Worm (Caenorhabditis elegans) whole organism, late embryonic: Measurements from ENCODE around the gene nlp-36.
A peak's percentile ranks its signal among the peaks of the same experiment; 100 is the strongest.

ENCODE experiments used
- C08G9.2 ChIP-seq: sonication (generic microtip); optimal IDR thresholded peaks from 2 replicates; lab custom pipeline; 2016; ENCODE audit warnings: mild to moderate bottlenecking, missing genetic modification characterization, moderate library complexity, missing compliant biosample characterization
- F13H6.1 ChIP-seq: sonication (generic microtip); optimal IDR thresholded peaks from 2 replicates; lab custom pipeline; 2016; ENCODE audit warnings: missing genetic modification characterization, missing compliant biosample characterization
- K09A11.1 ChIP-seq: sonication (generic microtip); optimal IDR thresholded peaks from 2 replicates; lab custom pipeline; 2017; ENCODE audit warnings: antibody characterized with exemption, mild to moderate bottlenecking, missing genetic modification characterization, missing compliant biosample characterization; ENCODE audit not compliant: insufficient read depth
- Y22D7AL.16 ChIP-seq: sonication (generic microtip); optimal IDR thresholded peaks from 2 replicates; lab custom pipeline; 2016; ENCODE audit warnings: missing genetic modification characterization, missing compliant biosample characterization
- ahr-1 ChIP-seq: sonication (generic microtip); optimal IDR thresholded peaks from 2 replicates; lab custom pipeline; 2016; ENCODE audit warnings: missing genetic modification characterization, missing compliant biosample characterization
- ama-1 ChIP-seq: fragments of 150-350 bp; optimal IDR thresholded peaks from 2 replicates; lab custom pipeline; 2014
- ceh-14 ChIP-seq: sonication (generic microtip); optimal IDR thresholded peaks from 2 replicates; lab custom pipeline; 2016; ENCODE audit warnings: missing genotype, missing genetic modification characterization, missing compliant biosample characterization
- ceh-18 ChIP-seq: sonication (generic microtip); optimal IDR thresholded peaks from 2 replicates; lab custom pipeline; 2016; ENCODE audit warnings: missing genetic modification characterization, missing compliant biosample characterization
- ceh-19 ChIP-seq: fragments of 200-800 bp; sonication (Bioruptor generic); optimal IDR thresholded peaks from 2 replicates; lab custom pipeline; 2018; ENCODE audit warnings: mild to moderate bottlenecking, missing genetic modification characterization, missing compliant biosample characterization
- ceh-31 ChIP-seq: sonication (generic microtip); optimal IDR thresholded peaks from 2 replicates; lab custom pipeline; 2016; ENCODE audit warnings: missing genetic modification characterization, missing compliant biosample characterization
- ceh-34 ChIP-seq: sonication (generic microtip); optimal IDR thresholded peaks from 2 replicates; lab custom pipeline; 2016; ENCODE audit warnings: mild to moderate bottlenecking, missing genetic modification characterization, missing compliant biosample characterization
- ceh-48 ChIP-seq: sonication (generic microtip); optimal IDR thresholded peaks from 2 replicates; lab custom pipeline; 2016; ENCODE audit warnings: missing genetic modification characterization, inconsistent platforms, missing compliant biosample characterization
- dve-1 ChIP-seq: sonication (generic microtip); optimal IDR thresholded peaks from 2 replicates; lab custom pipeline; 2017; ENCODE audit warnings: antibody characterized with exemption, mild to moderate bottlenecking, missing genetic modification characterization, missing compliant biosample characterization
- elt-2 ChIP-seq: sonication (generic microtip); optimal IDR thresholded peaks from 2 replicates; lab custom pipeline; 2016; ENCODE audit warnings: missing genetic modification reagents, missing genetic modification characterization, missing compliant biosample characterization
- elt-4 ChIP-seq: sonication (generic microtip); optimal IDR thresholded peaks from 2 replicates; lab custom pipeline; 2016; ENCODE audit warnings: missing genetic modification characterization, missing compliant biosample characterization
- ets-4 ChIP-seq: sonication (generic microtip); optimal IDR thresholded peaks from 2 replicates; lab custom pipeline; 2016; ENCODE audit warnings: missing genetic modification characterization, missing compliant biosample characterization
- eyg-1 ChIP-seq: sonication (generic microtip); optimal IDR thresholded peaks from 2 replicates; lab custom pipeline; 2016; ENCODE audit warnings: missing genotype, missing genetic modification characterization, missing compliant biosample characterization
- fax-1 ChIP-seq: sonication (generic microtip); optimal IDR thresholded peaks from 2 replicates; lab custom pipeline; 2016; ENCODE audit warnings: missing genotype, missing genetic modification characterization, missing compliant biosample characterization
- fkh-6 ChIP-seq: sonication (generic microtip); optimal IDR thresholded peaks from 2 replicates; lab custom pipeline; 2016; ENCODE audit warnings: missing genetic modification characterization, missing compliant biosample characterization
- gmeb-2 ChIP-seq: sonication (generic microtip); optimal IDR thresholded peaks from 2 replicates; lab custom pipeline; 2016; ENCODE audit warnings: missing genetic modification characterization, inconsistent platforms, missing compliant biosample characterization
- hlh-13 ChIP-seq: fragments of 200-800 bp; sonication (Bioruptor generic); optimal IDR thresholded peaks from 2 replicates; lab custom pipeline; 2018; ENCODE audit warnings: mild to moderate bottlenecking, missing genetic modification characterization, missing compliant biosample characterization
- hlh-15 ChIP-seq: sonication (generic microtip); optimal IDR thresholded peaks from 2 replicates; lab custom pipeline; 2016; ENCODE audit warnings: missing genetic modification characterization, missing compliant biosample characterization
- hlh-30 ChIP-seq: sonication (generic microtip); optimal IDR thresholded peaks from 2 replicates; lab custom pipeline; 2017; ENCODE audit warnings: antibody characterized with exemption, missing genetic modification characterization, missing compliant biosample characterization; ENCODE audit not compliant: insufficient read depth
- lim-6 ChIP-seq: sonication (generic microtip); optimal IDR thresholded peaks from 2 replicates; lab custom pipeline; 2016; ENCODE audit warnings: missing genetic modification characterization, missing compliant biosample characterization
- madf-2 ChIP-seq: sonication (generic microtip); optimal IDR thresholded peaks from 2 replicates; lab custom pipeline; 2017; ENCODE audit warnings: missing genetic modification characterization, missing compliant biosample characterization
- nfya-1 ChIP-seq: sonication (generic microtip); optimal IDR thresholded peaks from 2 replicates; lab custom pipeline; 2017; ENCODE audit warnings: missing genetic modification characterization, mild to moderate bottlenecking, missing compliant biosample characterization, antibody characterized with exemption, moderate library complexity
- npax-4 ChIP-seq: sonication (generic microtip); optimal IDR thresholded peaks from 2 replicates; lab custom pipeline; 2016; ENCODE audit warnings: missing genetic modification characterization, missing compliant biosample characterization
- odd-2 ChIP-seq: sonication (generic microtip); optimal IDR thresholded peaks from 2 replicates; lab custom pipeline; 2017; ENCODE audit warnings: antibody characterized with exemption, mild to moderate bottlenecking, missing genetic modification characterization, missing compliant biosample characterization
- pag-3 ChIP-seq: sonication (generic microtip); optimal IDR thresholded peaks from 2 replicates; lab custom pipeline; 2016; ENCODE audit warnings: missing compliant biosample characterization, missing genetic modification characterization, borderline replicate concordance
- pha-2 ChIP-seq: sonication (generic microtip); optimal IDR thresholded peaks from 2 replicates; lab custom pipeline; 2017; ENCODE audit warnings: mild to moderate bottlenecking, missing genetic modification characterization, missing compliant biosample characterization
- pha-4 ChIP-seq: fragments of 150-350 bp; optimal IDR thresholded peaks from 2 replicates; lab custom pipeline; 2018; ENCODE audit warnings: missing biosample characterization, missing genetic modification reagents, missing genetic modification characterization
- pqm-1 ChIP-seq: sonication (generic microtip); optimal IDR thresholded peaks from 2 replicates; lab custom pipeline; 2016; ENCODE audit warnings: missing genetic modification characterization, missing compliant biosample characterization
- pros-1 ChIP-seq: fragments of 150-350 bp; optimal IDR thresholded peaks from 2 replicates; lab custom pipeline; 2014; ENCODE audit warnings: missing biosample characterization, missing genetic modification reagents, missing genetic modification characterization
- rnt-1 ChIP-seq: sonication (generic microtip); optimal IDR thresholded peaks from 2 replicates; lab custom pipeline; 2016; ENCODE audit warnings: missing genetic modification characterization, missing compliant biosample characterization
- sdc-2 ChIP-seq: sonication (generic microtip); optimal IDR thresholded peaks from 2 replicates; lab custom pipeline; 2016; ENCODE audit warnings: missing genotype, missing genetic modification characterization, missing compliant biosample characterization
- syd-9 ChIP-seq: sonication (generic microtip); optimal IDR thresholded peaks from 2 replicates; lab custom pipeline; 2016; ENCODE audit warnings: mild to moderate bottlenecking, missing genetic modification characterization, moderate library complexity, missing compliant biosample characterization
- tbx-2 ChIP-seq: sonication (generic microtip); optimal IDR thresholded peaks from 2 replicates; lab custom pipeline; 2016; ENCODE audit warnings: missing genetic modification characterization, missing compliant biosample characterization
- ttx-3 ChIP-seq: sonication (generic microtip); optimal IDR thresholded peaks from 2 replicates; lab custom pipeline; 2016; ENCODE audit warnings: missing genetic modification reagents, missing genetic modification characterization, missing compliant biosample characterization
- unc-3 ChIP-seq, 2 experiments: fragments of 200-800 bp in 1 of 2; sonication (Bioruptor generic) in 1 of 2; sonication (generic microtip) in 1 of 2; conservative IDR thresholded peaks in 1 of 2; optimal IDR thresholded peaks in 1 of 2; 2 replicates each; pipeline versions ENCODE4 v1.3.6 to Lab custom; 2016 to 2022; ENCODE audit warnings: missing compliant biosample characterization in 2 of 2, missing genetic modification characterization in 2 of 2, missing genetic modification reagents in 1 of 2
- unc-42 ChIP-seq: sonication (generic microtip); optimal IDR thresholded peaks from 2 replicates; lab custom pipeline; 2016; ENCODE audit warnings: missing genotype, missing genetic modification characterization, missing compliant biosample characterization
- unc-55 ChIP-seq: sonication (generic microtip); optimal IDR thresholded peaks from 2 replicates; lab custom pipeline; 2017; ENCODE audit warnings: missing biosample characterization, missing genetic modification reagents, missing genetic modification characterization
- unc-86 ChIP-seq: sonication (generic microtip); optimal IDR thresholded peaks from 2 replicates; lab custom pipeline; 2016; ENCODE audit warnings: missing genetic modification characterization, missing compliant biosample characterization
- zip-5 ChIP-seq: sonication (generic microtip); optimal IDR thresholded peaks from 2 replicates; lab custom pipeline; 2016; ENCODE audit warnings: missing genetic modification characterization, missing compliant biosample characterization
- ztf-16 ChIP-seq: sonication (generic microtip); optimal IDR thresholded peaks from 2 replicates; lab custom pipeline; 2017; ENCODE audit warnings: missing genetic modification characterization, missing compliant biosample characterization

nlp-36 gene

ce11 chrIII:9516148-9516547 is 27.6 kb downstream of the nlp-36 start, which contains the start of gene F55H2.7:
Gene F55H2.7, minus strand, starts transcription at chrIII:9516248.
- TF ChIP-seq unc-55 (GFP tag; lab: Kevin White, UChicago) (no peak), ceh-48 (no peak), sdc-2 (no peak), ceh-19 (GFP tag; lab: Kevin White, UChicago) (no peak), F13H6.1 (tag; lab: Kevin White, UChicago) (no peak), C08G9.2 (tag; lab: Kevin White, UChicago) (no peak), syd-9 (no peak), hlh-15 (tag; lab: Kevin White, UChicago) (no peak), zip-5 (tag; lab: Kevin White, UChicago) (no peak), gmeb-2 (tag; lab: Kevin White, UChicago) (no peak), ama-1 (lab: Kevin White, UChicago) (no peak), ahr-1 (tag; lab: Kevin White, UChicago) (no peak), ceh-18 (tag; lab: Kevin White, UChicago) (no peak)

- TF ChIP-seq fkh-6 (no peak), unc-55 (GFP tag; lab: Kevin White, UChicago) (peak; percentile 56), pros-1 (tag; lab: Kevin White, UChicago) (no peak), hlh-13 (GFP tag; lab: Kevin White, UChicago) (no peak), elt-4 (no peak), pha-2 (tag; lab: Kevin White, UChicago) (no peak), ceh-31 (tag; lab: Kevin White, UChicago) (peak; percentile 50), madf-2 (tag; lab: Kevin White, UChicago) (no peak), Y22D7AL.16 (no peak), ceh-19 (GFP tag; lab: Kevin White, UChicago) (no peak), unc-42 (tag; lab: Kevin White, UChicago) (peak; percentile 75), K09A11.1 (tag; lab: Kevin White, UChicago) (no peak), ztf-16 (tag; lab: Kevin White, UChicago) (no peak), dve-1 (no peak), ceh-48 (peak; percentile 35), ceh-18 (tag; lab: Kevin White, UChicago) (peak; percentile 67), npax-4 (tag; lab: Kevin White, UChicago) (no peak), hlh-30 (tag; lab: Kevin White, UChicago) (peak; percentile 17), ttx-3 (tag; lab: Kevin White, UChicago) (no peak), rnt-1 (tag; lab: Kevin White, UChicago) (no peak), ets-4 (no peak), fax-1 (tag; lab: Kevin White, UChicago) (no peak), ceh-14 (tag; lab: Kevin White, UChicago) (no peak), odd-2 (tag; lab: Kevin White, UChicago) (no peak), ceh-34 (tag; lab: Kevin White, UChicago) (peak; percentile 5), nfya-1 (tag; lab: Kevin White, UChicago) (peak; percentile 73), unc-3 (GFP tag; conservative IDR thresholded peaks at IDR 0.05; lab: Robert Waterston, UW) (no peak), unc-3 (tag; optimal IDR thresholded peaks at IDR 0.05; lab: Kevin White, UChicago) (no peak), elt-2 (tag; lab: Kevin White, UChicago) (peak; percentile 34), eyg-1 (tag; lab: Kevin White, UChicago) (no peak), pag-3 (tag; lab: Kevin White, UChicago) (no peak), lim-6 (tag; lab: Kevin White, UChicago) (no peak), pha-4 (tag; lab: Kevin White, UChicago) (no peak), pqm-1 (tag; lab: Kevin White, UChicago) (no peak), tbx-2 (tag; lab: Kevin White, UChicago) (peak; percentile 61), zip-5 (tag; lab: Kevin White, UChicago) (no peak), unc-86 (no peak)
These were observed 33.0 kb downstream of the nlp-36 start, which contains the start of the genes clu-1 and prp-40 for ce11 chrIII:9521410-9522090. Gene clu-1, minus strand, starts transcription at chrIII:9521460. Gene prp-40, plus strand, starts transcription at chrIII:9522075.
